Worm (Caenorhabditis elegans): ENCODE results near the gene B0252.3.

The B0252.3 gene

ce11 chrII:6853059-6853466, 54.5 kb downstream of the B0252.3 start (continued):
- TF ChIP-seq arid-1 (GFP tag; conservative IDR thresholded peaks at IDR 0.05) (peak; percentile 77), snpc-4 (tag; optimal IDR thresholded peaks at IDR 0.05) (no peak), nhr-48 (tag; optimal IDR thresholded peaks at IDR 0.05) (peak; percentile 66), ztf-7 (tag; optimal IDR thresholded peaks at IDR 0.05) (peak; percentile 5), lsy-2 (tag; optimal IDR thresholded peaks at IDR 0.05) (peak; percentile 9 to 58), saeg-2 (GFP tag; IDR thresholded peaks at IDR 0.05) (0 out of 2 replicates have a peak, but pooled peaks have one; percentile 28), jun-1 (tag; optimal IDR thresholded peaks at IDR 0.05) (peak; percentile 16), hmg-1.1 (GFP tag; IDR thresholded peaks at IDR 0.05) (peak; percentile 89), Y5F2A.4 (GFP tag; optimal IDR thresholded peaks at IDR 0.05) (peak; percentile 14), F44E2.7 (GFP tag; IDR thresholded peaks at IDR 0.05) (peak; percentile 82; the same call in 1 of the 2 replicates), pha-4 (GFP tag; IDR thresholded peaks at IDR 0.05) (peak; percentile 69), pha-4 (tag; optimal IDR thresholded peaks at IDR 0.05) (no peak), attf-4 (tag; optimal IDR thresholded peaks at IDR 0.05) (no peak), F26F4.8 (GFP tag; conservative IDR thresholded peaks at IDR 0.05) (peak; percentile 56; the same call in 1 of the 2 replicates)
